Worm (Caenorhabditis elegans) whole organism, young adult: ENCODE measurements around the gene dnj-11.

Experiments
- D2030.7 ChIP-seq: fragments of 200-800 bp; sonication (Bioruptor generic); IDR thresholded peaks from 2 replicates; pipeline ENCODE4 v1.3.6; 2022; ENCODE audit warnings: missing genetic modification reagents, missing genetic modification characterization, missing compliant biosample characterization
- F23B12.7 ChIP-seq: sonication (generic microtip); optimal IDR thresholded peaks from 2 replicates; lab custom pipeline; 2017; ENCODE audit warnings: missing genetic modification characterization, mild to moderate bottlenecking, missing compliant biosample characterization, antibody characterized with exemption, moderate library complexity; ENCODE audit not compliant: insufficient read depth
- F33H1.4 ChIP-seq: fragments of 200-800 bp; sonication (Bioruptor generic); IDR thresholded peaks from 2 replicates; pipeline ENCODE4 v1.3.6; 2022; ENCODE audit warnings: missing genetic modification reagents, missing genetic modification characterization, missing compliant biosample characterization
- F49E8.2 ChIP-seq: sonication (generic microtip); optimal IDR thresholded peaks from 3 replicates; lab custom pipeline; 2017; ENCODE audit warnings: missing genetic modification characterization, mild to moderate bottlenecking, missing compliant biosample characterization, antibody characterized with exemption, moderate library complexity; ENCODE audit not compliant: insufficient read depth
- K12H6.12 ChIP-seq: fragments of 200-800 bp; sonication (Bioruptor generic); optimal IDR thresholded peaks from 2 replicates; lab custom pipeline; 2018; ENCODE audit warnings: mild to moderate bottlenecking, missing genetic modification characterization, missing compliant biosample characterization
- Y56A3A.18 ChIP-seq: fragments of 200-800 bp; sonication (Bioruptor generic); IDR thresholded peaks from 2 replicates; pipeline ENCODE4 v1.3.6; 2022; ENCODE audit warnings: missing genetic modification reagents, missing genetic modification characterization, missing compliant biosample characterization
- Y95B8A.8 ChIP-seq: fragments of 200-800 bp; sonication (Bioruptor generic); IDR thresholded peaks from 2 replicates; pipeline ENCODE4 v1.3.6; 2022; ENCODE audit warnings: missing genetic modification reagents, missing genetic modification characterization, missing compliant biosample characterization
- ZK185.1 ChIP-seq: sonication (generic microtip); optimal IDR thresholded peaks from 2 replicates; lab custom pipeline; 2016; ENCODE audit warnings: mild to moderate bottlenecking, missing genetic modification characterization, missing compliant biosample characterization; ENCODE audit not compliant: poor library complexity, severe bottlenecking
- aptf-3 ChIP-seq: fragments of 200-800 bp; sonication (Bioruptor generic); IDR thresholded peaks from 2 replicates; pipeline ENCODE4 v1.3.6; 2022; ENCODE audit warnings: missing genetic modification characterization, missing compliant biosample characterization
- attf-5 ChIP-seq: fragments of 200-800 bp; sonication (Bioruptor generic); optimal IDR thresholded peaks from 2 replicates; lab custom pipeline; 2018; ENCODE audit warnings: mild to moderate bottlenecking, missing genetic modification characterization, missing compliant biosample characterization
- cebp-1 ChIP-seq, 2 experiments: fragments of 200-800 bp in 1 of 2; sonication (Bioruptor generic) in 1 of 2; sonication (generic microtip) in 1 of 2; IDR thresholded peaks in 1 of 2; optimal IDR thresholded peaks in 1 of 2; 2 replicates each; pipeline versions ENCODE4 v1.3.6 to Lab custom; 2017 to 2022; ENCODE audit warnings: missing compliant biosample characterization in 2 of 2, missing genetic modification characterization in 2 of 2, mild to moderate bottlenecking in 1 of 2, missing genetic modification reagents in 1 of 2, moderate library complexity in 1 of 2
- ceh-100 ChIP-seq: fragments of 200-800 bp; sonication (Bioruptor generic); IDR thresholded peaks from 2 replicates; pipeline ENCODE4 v1.3.6; 2022; ENCODE audit warnings: missing genetic modification reagents, missing genetic modification characterization, missing compliant biosample characterization
- ceh-27 ChIP-seq: fragments of 200-800 bp; sonication (Bioruptor generic); optimal IDR thresholded peaks from 2 replicates; lab custom pipeline; 2018; ENCODE audit warnings: mild to moderate bottlenecking, missing genetic modification characterization, moderate library complexity, missing compliant biosample characterization
- dox-1 ChIP-seq: fragments of 200-800 bp; sonication (Bioruptor generic); IDR thresholded peaks from 2 replicates; pipeline ENCODE4 v1.3.6; 2022; ENCODE audit warnings: missing genetic modification reagents, missing genetic modification characterization, missing compliant biosample characterization
- dpl-1 ChIP-seq: fragments of 150-350 bp; optimal IDR thresholded peaks from 2 replicates; lab custom pipeline; 2014; ENCODE audit warnings: missing biosample characterization, missing genetic modification reagents, missing genetic modification characterization
- efl-1 ChIP-seq: fragments of 150-350 bp; optimal IDR thresholded peaks from 2 replicates; lab custom pipeline; 2014; ENCODE audit warnings: missing biosample characterization, missing genetic modification reagents, missing genetic modification characterization
- egrh-3 ChIP-seq: fragments of 200-800 bp; sonication (Bioruptor generic); IDR thresholded peaks from 2 replicates; pipeline ENCODE4 v1.3.6; 2022; ENCODE audit warnings: missing genetic modification reagents, missing genetic modification characterization, missing compliant biosample characterization
- hmg-1.2 ChIP-seq: fragments of 200-800 bp; sonication (Bioruptor generic); IDR thresholded peaks from 2 replicates; pipeline ENCODE4 v1.3.6; 2022; ENCODE audit warnings: missing genetic modification reagents, missing genetic modification characterization, missing compliant biosample characterization
- hrde-1 ChIP-seq: sonication (generic microtip); optimal IDR thresholded peaks from 2 replicates; lab custom pipeline; 2016; ENCODE audit warnings: missing genetic modification characterization, mild to moderate bottlenecking, missing compliant biosample characterization, moderate library complexity, missing genotype, missing genetic modification reagents, borderline replicate concordance
- lin-35 ChIP-seq, 3 experiments: fragments of 150-350 bp in 2 of 3; sonication (generic microtip) in 1 of 3; optimal IDR thresholded peaks; 2 replicates each; lab custom pipeline; 2014 to 2018; ENCODE audit warnings: missing biosample characterization in 3 of 3, missing genetic modification characterization in 3 of 3, missing genetic modification reagents in 3 of 3
- lin-40 ChIP-seq: sonication (generic microtip); optimal IDR thresholded peaks from 2 replicates; lab custom pipeline; 2016; ENCODE audit warnings: missing genetic modification characterization, mild to moderate bottlenecking, missing compliant biosample characterization, missing genotype, missing genetic modification reagents
- lin-54 ChIP-seq: fragments of 200-800 bp; sonication (Bioruptor generic); optimal IDR thresholded peaks from 2 replicates; lab custom pipeline; 2018; ENCODE audit warnings: mild to moderate bottlenecking, missing genetic modification characterization, missing compliant biosample characterization
- lsl-1 ChIP-seq: fragments of 200-800 bp; sonication (Bioruptor generic); optimal IDR thresholded peaks from 2 replicates; lab custom pipeline; 2018; ENCODE audit warnings: mild to moderate bottlenecking, missing genetic modification characterization, moderate library complexity, missing compliant biosample characterization
- madf-6 ChIP-seq: fragments of 200-800 bp; sonication (Bioruptor generic); IDR thresholded peaks from 2 replicates; pipeline ENCODE4 v1.3.6; 2022; ENCODE audit warnings: missing genetic modification reagents, missing genetic modification characterization, missing compliant biosample characterization
- mcd-1 ChIP-seq: fragments of 200-800 bp; sonication (Bioruptor generic); IDR thresholded peaks from 2 replicates; pipeline ENCODE4 v1.3.6; 2022; ENCODE audit warnings: missing genetic modification reagents, missing genetic modification characterization, missing compliant biosample characterization
- nhr-120 ChIP-seq: fragments of 200-800 bp; sonication (Bioruptor generic); IDR thresholded peaks from 2 replicates; pipeline ENCODE4 v1.3.6; 2022; ENCODE audit warnings: missing genetic modification characterization, missing compliant biosample characterization
- nhr-27 ChIP-seq: fragments of 200-800 bp; sonication (Bioruptor generic); optimal IDR thresholded peaks from 2 replicates; lab custom pipeline; 2018; ENCODE audit warnings: mild to moderate bottlenecking, missing genetic modification characterization, moderate library complexity, missing compliant biosample characterization
- nhr-80 ChIP-seq: sonication (generic microtip); optimal IDR thresholded peaks from 2 replicates; lab custom pipeline; 2016; ENCODE audit warnings: missing genetic modification characterization, missing compliant biosample characterization
- pbrm-1 ChIP-seq: fragments of 200-800 bp; sonication (Bioruptor generic); IDR thresholded peaks from 2 replicates; pipeline ENCODE4 v1.3.6; 2022; ENCODE audit warnings: missing genetic modification reagents, missing genetic modification characterization, missing compliant biosample characterization
- pha-4 ChIP-seq: fragments of 150-350 bp; sonication (generic microtip); optimal IDR thresholded peaks from 2 replicates; lab custom pipeline; 2014; ENCODE audit warnings: missing biosample characterization, missing genetic modification reagents, missing genetic modification characterization
- rcor-1 ChIP-seq: fragments of 200-800 bp; sonication (Bioruptor generic); IDR thresholded peaks from 2 replicates; pipeline ENCODE4 v1.3.6; 2022; ENCODE audit warnings: missing genetic modification reagents, missing genetic modification characterization, missing compliant biosample characterization
- repo-1 ChIP-seq: sonication (generic microtip); optimal IDR thresholded peaks from 2 replicates; lab custom pipeline; 2017; ENCODE audit warnings: mild to moderate bottlenecking, missing genetic modification characterization, missing compliant biosample characterization
- rpc-1 ChIP-seq, 2 experiments: fragments of 150-350 bp in 1 of 2; sonication (generic microtip) in 1 of 2; optimal IDR thresholded peaks; 2 replicates each; lab custom pipeline; 2014 to 2018; ENCODE audit warnings: missing biosample characterization in 1 of 2, missing genetic modification characterization in 1 of 2, missing genetic modification reagents in 1 of 2, missing genotype in 1 of 2
- snpc-1.3 ChIP-seq: sonication (generic microtip); optimal IDR thresholded peaks from 2 replicates; lab custom pipeline; 2017; ENCODE audit warnings: missing genetic modification characterization, mild to moderate bottlenecking, missing compliant biosample characterization, antibody characterized with exemption, moderate library complexity, missing genotype, missing genetic modification reagents; ENCODE audit not compliant: insufficient read depth
- snpc-4 ChIP-seq, 5 experiments: fragments of 150-350 bp in 1 of 5; sonication (generic microtip) in 4 of 5; optimal IDR thresholded peaks; 2 replicates each; lab custom pipeline; 2014 to 2018; ENCODE audit warnings: missing genetic modification characterization in 5 of 5, missing biosample characterization in 3 of 5, antibody characterized with exemption in 2 of 5, mild to moderate bottlenecking in 2 of 5, missing compliant biosample characterization in 2 of 5, missing genotype in 2 of 5, moderate library complexity in 2 of 5, missing genetic modification reagents in 1 of 5
- tbp1 ChIP-seq: fragments of 200-800 bp; sonication (Bioruptor generic); optimal IDR thresholded peaks from 2 replicates; lab custom pipeline; 2018; ENCODE audit warnings: mild to moderate bottlenecking, missing genetic modification characterization, missing compliant biosample characterization
- tlf-1 ChIP-seq: fragments of 200-800 bp; sonication (Bioruptor generic); optimal IDR thresholded peaks from 2 replicates; lab custom pipeline; 2018; ENCODE audit warnings: mild to moderate bottlenecking, missing genetic modification characterization, missing compliant biosample characterization
- unc-62 ChIP-seq: fragments of 150-350 bp; optimal IDR thresholded peaks from 2 replicates; lab custom pipeline; 2014; ENCODE audit warnings: missing biosample characterization, missing genetic modification reagents, missing genetic modification characterization
- zfh-2 ChIP-seq: fragments of 200-800 bp; sonication (Bioruptor generic); conservative IDR thresholded peaks from 2 replicates; pipeline ENCODE4 v1.3.6; 2022; ENCODE audit warnings: missing genetic modification reagents, missing genetic modification characterization, missing compliant biosample characterization
- ztf-18 ChIP-seq: sonication (generic microtip); optimal IDR thresholded peaks from 2 replicates; lab custom pipeline; 2016; ENCODE audit warnings: missing genotype, mild to moderate bottlenecking, missing genetic modification characterization, missing compliant biosample characterization
- ztf-22 ChIP-seq: fragments of 200-800 bp; sonication (Bioruptor generic); optimal IDR thresholded peaks from 2 replicates; lab custom pipeline; 2018; ENCODE audit warnings: mild to moderate bottlenecking, missing genetic modification characterization, moderate library complexity, missing compliant biosample characterization

The dnj-11 gene

DNA sequence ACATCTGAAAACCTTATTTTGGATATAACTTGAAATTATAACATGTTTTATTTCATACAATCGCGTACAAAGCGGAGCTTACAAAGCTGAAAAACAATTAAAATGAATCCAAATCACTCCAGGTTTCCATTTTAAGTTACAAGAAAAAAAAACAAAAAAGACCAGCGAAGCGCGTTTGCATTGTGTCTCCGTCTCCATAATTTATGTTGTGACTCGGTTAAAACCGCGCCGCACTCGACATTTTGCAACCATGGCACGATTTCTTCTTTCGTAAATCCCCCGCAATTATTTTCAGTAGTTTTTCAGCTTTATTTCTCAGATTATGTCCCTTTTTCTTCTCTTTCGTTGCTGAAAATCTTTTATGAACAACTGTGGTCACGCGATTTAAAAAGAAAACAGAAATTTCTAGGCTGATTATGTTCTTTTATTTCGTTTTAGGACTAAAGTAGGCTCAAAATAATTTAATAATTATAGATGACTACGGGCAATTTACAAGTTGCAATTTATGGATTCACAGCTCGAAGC is at the start of gene dnj-11, which contains the start of gene F38A5.2:
dnj-11 (plus strand) TSS at position 475 of the 525 bp plus-strand sequence.
F38A5.2 (minus strand) TSS at position 4 of the 525 bp plus-strand sequence.
- TF ChIP-seq ceh-27 (GFP tag; lab: Kevin White, UChicago) (peak; percentile 73), ztf-22 (GFP tag; lab: Kevin White, UChicago) (no peak), nhr-120 (GFP tag; lab: Robert Waterston, UW) (no peak), ZK185.1 (tag; lab: Kevin White, UChicago) (peak; percentile 2), aptf-3 (GFP tag; lab: Robert Waterston, UW) (no peak), lsl-1 (GFP tag; lab: Kevin White, UChicago) (peak; percentile 46), nhr-27 (tag; lab: Kevin White, UChicago) (no peak), attf-5 (GFP tag; lab: Kevin White, UChicago) (peak; percentile 82), lin-40 (tag; lab: Kevin White, UChicago) (peak; percentile 59), lin-54 (GFP tag; lab: Kevin White, UChicago) (peak; percentile 47), ceh-100 (GFP tag; lab: Robert Waterston, UW) (peak; percentile 54; the same call in 1 of the 2 replicates), nhr-80 (peak; percentile 40), snpc-4 (GFP tag; optimal IDR thresholded peaks at IDR 0.05; lab: Kevin White, UChicago) (peak; percentile 45), snpc-4 (tag; optimal IDR thresholded peaks at IDR 0.05; lab: Kevin White, UChicago) (peak in 3 of 4 experiments; percentile 77 to 87 (median 80)), D2030.7 (peak; percentile 69), pha-4 (peak; percentile 66), mcd-1 (GFP tag; lab: Robert Waterston, UW) (peak; percentile 96), dpl-1 (peak; percentile 25), madf-6 (0 out of 2 replicates have a peak, but pooled peaks have one; percentile 30), K12H6.12 (tag; lab: Kevin White, UChicago) (peak; percentile 48), Y95B8A.8 (GFP tag; lab: Robert Waterston, UW) (0 out of 2 replicates have a peak, but pooled peaks have one; percentile 23), tbp1 (GFP tag; lab: Kevin White, UChicago) (peak; percentile 49), rcor-1 (GFP tag; lab: Robert Waterston, UW) (peak; percentile 38; the same call in 1 of the 2 replicates), hrde-1 (no peak), tlf-1 (peak; percentile 14), egrh-3 (GFP tag; lab: Robert Waterston, UW) (0 out of 2 replicates have a peak, but pooled peaks have one; percentile 24), repo-1 (tag; lab: Kevin White, UChicago) (no peak), cebp-1 (GFP tag; IDR thresholded peaks at IDR 0.05; lab: Robert Waterston, UW) (no peak), cebp-1 (tag; optimal IDR thresholded peaks at IDR 0.05; lab: Kevin White, UChicago) (peak; percentile 75), hmg-1.2 (peak; percentile 95), efl-1 (GFP tag; lab: Kevin White, UChicago) (peak; percentile 61), dox-1 (GFP tag; lab: Robert Waterston, UW) (peak; percentile 76; the same call in 1 of the 2 replicates), pbrm-1 (GFP tag; lab: Robert Waterston, UW) (peak; percentile 67), snpc-1.3 (peak; percentile 42), F23B12.7 (peak; percentile 90), F49E8.2 (tag; lab: Kevin White, UChicago) (peak; percentile 49), Y56A3A.18 (no peak), zfh-2 (GFP tag; lab: Robert Waterston, UW) (no peak), unc-62 (no peak), ztf-18 (no peak), lin-35 (GFP tag; optimal IDR thresholded peaks at IDR 0.05; lab: Kevin White, UChicago) (peak in 1 of 3 experiments; percentile 43), F33H1.4 (0 out of 2 replicates have a peak, but pooled peaks have one; percentile 23), rpc-1 (optimal IDR thresholded peaks at IDR 0.05; lab: Kevin White, UChicago) (peak; percentile 3), rpc-1 (tag; optimal IDR thresholded peaks at IDR 0.05; lab: Kevin White, UChicago) (no peak)
